Worm (Caenorhabditis elegans): ENCODE measurements around the gene Y44A6D.5.

Gene Y44A6D.5

ce11 chrV:20778257-20778697 lies 24.5 kb downstream of the Y44A6D.5 start (continued):
- TF ChIP-seq nhr-111 (GFP tag; optimal IDR thresholded peaks at IDR 0.05), result no peak
- peak; percentile 71 for TF ChIP-seq T20F7.1 (GFP tag; optimal IDR thresholded peaks at IDR 0.05)
- peak; percentile 90 for TF ChIP-seq jun-1 (tag; optimal IDR thresholded peaks at IDR 0.05)
- TF ChIP-seq mxl-2 (GFP tag; conservative IDR thresholded peaks at IDR 0.05), result no peak
- TF ChIP-seq nhr-6 (tag; optimal IDR thresholded peaks at IDR 0.05), result peak; percentile 79
- peak; percentile 89 to 99 for TF ChIP-seq mdl-1 (tag; optimal IDR thresholded peaks at IDR 0.05)
- TF ChIP-seq snpc-1.2 (GFP tag; IDR thresholded peaks at IDR 0.05), result 0 out of 2 replicates have a peak, but pooled peaks have one; percentile 49
- TF ChIP-seq saeg-2 (GFP tag; IDR thresholded peaks at IDR 0.05), result peak; percentile 84
- TF ChIP-seq set-16 (GFP tag; IDR thresholded peaks at IDR 0.05), result peak; percentile 76
- TF ChIP-seq nhr-102 (tag; optimal IDR thresholded peaks at IDR 0.05), result peak; percentile 84
- no peak for TF ChIP-seq R02D3.7 (tag; optimal IDR thresholded peaks at IDR 0.05)
- TF ChIP-seq zag-1 (tag; optimal IDR thresholded peaks at IDR 0.05), result peak; percentile 20
- TF ChIP-seq ceh-44 (GFP tag; IDR thresholded peaks at IDR 0.05), result no peak
- TF ChIP-seq nhr-28 (tag; optimal IDR thresholded peaks at IDR 0.05), result peak; percentile 93
- no peak for TF ChIP-seq attf-4 (tag; optimal IDR thresholded peaks at IDR 0.05)

- no peak for TF ChIP-seq Y48G9A.11 (GFP tag; IDR thresholded peaks at IDR 0.05)
- no peak for TF ChIP-seq lir-3 (tag; optimal IDR thresholded peaks at IDR 0.05)
- TF ChIP-seq duxl-1 (tag; optimal IDR thresholded peaks at IDR 0.05; ENCODE audit: poor library complexity), result no peak
- TF ChIP-seq mdt-29 (GFP tag; IDR thresholded peaks at IDR 0.05), result 0 out of 2 replicates have a peak, but pooled peaks have one; percentile 6
- no peak for TF ChIP-seq zag-1 (tag; optimal IDR thresholded peaks at IDR 0.05)
- peak; percentile 36; the same call in 1 of the 2 replicates for TF ChIP-seq lin-1 (GFP tag; IDR thresholded peaks at IDR 0.05)
- no peak for TF ChIP-seq unc-130 (GFP tag; optimal IDR thresholded peaks at IDR 0.05)
- TF ChIP-seq dpl-1 (GFP tag; optimal IDR thresholded peaks at IDR 0.05), result no peak
- no peak for TF ChIP-seq ceh-20 (GFP tag; IDR thresholded peaks at IDR 0.05)
- 0 out of 2 replicates have a peak, but pooled peaks have one; percentile 30 for TF ChIP-seq arid-1 (GFP tag; conservative IDR thresholded peaks at IDR 0.05)
- TF ChIP-seq unc-62 (GFP tag; optimal IDR thresholded peaks at IDR 0.05 in 1 of 2), result peak in 1 of 2 experiments; percentile 74
- TF ChIP-seq unc-62 (tag; optimal IDR thresholded peaks at IDR 0.05), result no peak
- peak; percentile 10 for TF ChIP-seq lin-13 (GFP tag; optimal IDR thresholded peaks at IDR 0.05)
- TF ChIP-seq egl-27 (tag; optimal IDR thresholded peaks at IDR 0.05), result no peak
- TF ChIP-seq mxl-2 (GFP tag; conservative IDR thresholded peaks at IDR 0.05), result no peak
- TF ChIP-seq Y5F2A.4 (GFP tag; optimal IDR thresholded peaks at IDR 0.05), result no peak
- no peak for TF ChIP-seq snpc-1.2 (GFP tag; IDR thresholded peaks at IDR 0.05)
- no peak for TF ChIP-seq lin-39 (tag; optimal IDR thresholded peaks at IDR 0.05)
- peak; percentile 30; the same call in 1 of the 2 replicates for TF ChIP-seq zfp-3 (GFP tag; conservative IDR thresholded peaks at IDR 0.05)
- TF ChIP-seq madf-9 (GFP tag; conservative IDR thresholded peaks at IDR 0.05), result peak; percentile 62; the same call in 1 of the 2 replicates
- TF ChIP-seq set-16 (GFP tag; IDR thresholded peaks at IDR 0.05), result no peak
- peak; percentile 40; the same call in 1 of the 2 replicates for TF ChIP-seq lim-7 (GFP tag; IDR thresholded peaks at IDR 0.05)
- no peak for TF ChIP-seq sdz-12 (GFP tag; optimal IDR thresholded peaks at IDR 0.05)
- TF ChIP-seq fos-1 (tag; optimal IDR thresholded peaks at IDR 0.05), result no peak
- TF ChIP-seq attf-4 (tag; optimal IDR thresholded peaks at IDR 0.05), result no peak
- TF ChIP-seq skn-1 (tag; optimal IDR thresholded peaks at IDR 0.05), result no peak
- no peak for TF ChIP-seq nhr-41 (GFP tag; IDR thresholded peaks at IDR 0.05)
- peak; percentile 23 for TF ChIP-seq rbr-2 (tag; optimal IDR thresholded peaks at IDR 0.05)
- TF ChIP-seq daf-8 (GFP tag; IDR thresholded peaks at IDR 0.05), result no peak
- TF ChIP-seq lin-38 (GFP tag; IDR thresholded peaks at IDR 0.05), result no peak
- TF ChIP-seq spr-3 (GFP tag; optimal IDR thresholded peaks at IDR 0.05), result no peak
- no peak for TF ChIP-seq F49E8.2 (tag; optimal IDR thresholded peaks at IDR 0.05; ENCODE audit: borderline replicate concordance)
- TF ChIP-seq daf-19 (GFP tag; conservative IDR thresholded peaks at IDR 0.05), result no peak
- no peak for TF ChIP-seq gei-8 (GFP tag; optimal IDR thresholded peaks at IDR 0.05)
- no peak for TF ChIP-seq saeg-2 (GFP tag; IDR thresholded peaks at IDR 0.05)
- peak in 1 of 2 experiments; percentile 84 for TF ChIP-seq hif-1 (tag; optimal IDR thresholded peaks at IDR 0.05)
- no peak for TF ChIP-seq Y75B8A.6 (GFP tag; IDR thresholded peaks at IDR 0.05)
- TF ChIP-seq tag-97 (GFP tag; IDR thresholded peaks at IDR 0.05), result no peak
- no peak for TF ChIP-seq F44E2.7 (GFP tag; IDR thresholded peaks at IDR 0.05)
- peak; percentile 53 for TF ChIP-seq dve-1 (tag; optimal IDR thresholded peaks at IDR 0.05; ENCODE audit: insufficient read depth)
Observed at ce11 chrV:20776761-20777160, 26.0 kb downstream of the Y44A6D.5 start.

Data from whole organism, L4 larva.